Fruit fly (Drosophila melanogaster) whole organism, embryonic: ENCODE data around the gene CG15498.

ENCODE experiments used
- Aef1 ChIP-seq: fragments of 200-800 bp; sonication (Bioruptor generic); IDR thresholded peaks from 3 replicates; pipeline ENCODE4 v1.3.6; 2022; ENCODE audit warnings: missing biosample characterization, missing genetic modification characterization
- Asciz ChIP-seq: fragments of 200-800 bp; sonication (Bioruptor generic); optimal IDR thresholded peaks from 2 replicates; lab custom pipeline; 2017; ENCODE audit warnings: missing biosample characterization, mild to moderate bottlenecking, missing genetic modification characterization, missing genetic modification reagents
- Awh ChIP-seq: fragments of 200-800 bp; sonication (Bioruptor generic); IDR thresholded peaks from 2 replicates; pipeline ENCODE4, ENCODE4 v1.3.6; 2022; ENCODE audit warnings: missing biosample characterization, missing genetic modification characterization
- CG11696 ChIP-seq: fragments of 200-800 bp; sonication (Bioruptor generic); IDR thresholded peaks from 2 replicates; pipeline ENCODE4 v1.3.6; 2022; ENCODE audit warnings: missing biosample characterization, missing genetic modification characterization
- CG12219 ChIP-seq: fragments of 200-800 bp; sonication (Bioruptor generic); optimal IDR thresholded peaks from 3 replicates; lab custom pipeline; 2018; ENCODE audit warnings: missing biosample characterization, mild to moderate bottlenecking, missing genetic modification characterization
- CG12659 ChIP-seq: fragments of 200-800 bp; sonication (Bioruptor generic); optimal IDR thresholded peaks from 3 replicates; lab custom pipeline; 2017; ENCODE audit warnings: mild to moderate bottlenecking, missing biosample characterization, missing genetic modification reagents, missing genetic modification characterization
- CG13296 ChIP-seq: fragments of 200-800 bp; sonication (Bioruptor generic); optimal IDR thresholded peaks from 3 replicates; lab custom pipeline; 2018; ENCODE audit warnings: missing biosample characterization, mild to moderate bottlenecking, missing genetic modification characterization
- CG14441 ChIP-seq: fragments of 200-800 bp; sonication (Bioruptor generic); IDR thresholded peaks from 2 replicates; pipeline ENCODE4 v1.3.6; 2022; ENCODE audit warnings: missing biosample characterization, missing genetic modification characterization
- CG15073 ChIP-seq: fragments of 200-800 bp; sonication (Bioruptor generic); optimal IDR thresholded peaks from 2 replicates; lab custom pipeline; 2016; ENCODE audit warnings: missing biosample characterization, missing genetic modification characterization
- CG16815 ChIP-seq: fragments of 200-800 bp; sonication (Bioruptor generic); optimal IDR thresholded peaks from 3 replicates; lab custom pipeline; 2017; ENCODE audit warnings: missing biosample characterization, mild to moderate bottlenecking, missing genetic modification characterization
- CG17359 ChIP-seq: fragments of 200-800 bp; sonication (Bioruptor generic); optimal IDR thresholded peaks from 3 replicates; lab custom pipeline; 2018; ENCODE audit warnings: missing biosample characterization, mild to moderate bottlenecking, missing genetic modification characterization, moderate library complexity
- CG18764 ChIP-seq: fragments of 200-800 bp; sonication (Bioruptor generic); optimal IDR thresholded peaks from 3 replicates; lab custom pipeline; 2016; ENCODE audit warnings: missing biosample characterization, missing genetic modification characterization
- CG4707 ChIP-seq: fragments of 200-800 bp; sonication (Bioruptor generic); optimal IDR thresholded peaks from 2 replicates; lab custom pipeline; 2018; ENCODE audit warnings: missing biosample characterization, mild to moderate bottlenecking, missing genetic modification characterization, moderate library complexity
- CG5953 ChIP-seq: fragments of 200-800 bp; sonication (Bioruptor generic); IDR thresholded peaks from 2 replicates; pipeline ENCODE4 v1.3.6; 2022; ENCODE audit warnings: missing biosample characterization, missing genetic modification characterization
- CG7372 ChIP-seq: fragments of 200-800 bp; sonication (Bioruptor generic); IDR thresholded peaks from 2 replicates; pipeline ENCODE4 v1.3.6; 2022; ENCODE audit warnings: missing biosample characterization, missing genetic modification characterization
- CG7839 ChIP-seq: fragments of 200-800 bp; sonication (Bioruptor generic); optimal IDR thresholded peaks from 3 replicates; lab custom pipeline; 2018; ENCODE audit warnings: missing biosample characterization, mild to moderate bottlenecking, missing genetic modification characterization, moderate library complexity
- CG7987 ChIP-seq: fragments of 200-800 bp; sonication (Bioruptor generic); optimal IDR thresholded peaks from 2 replicates; lab custom pipeline; 2018; ENCODE audit warnings: missing biosample characterization, mild to moderate bottlenecking, missing genetic modification characterization, moderate library complexity
- CG9727 ChIP-seq: fragments of 200-800 bp; sonication (Bioruptor generic); optimal IDR thresholded peaks from 3 replicates; lab custom pipeline; 2017; ENCODE audit warnings: missing biosample characterization, mild to moderate bottlenecking, missing genetic modification characterization
- Dbx ChIP-seq: fragments of 200-800 bp; sonication (Bioruptor generic); IDR thresholded peaks from 3 replicates; pipeline ENCODE4 v1.3.6; 2022; ENCODE audit warnings: missing biosample characterization, missing genetic modification characterization
- Eip74EF ChIP-seq, 2 experiments: fragments of 200-800 bp in 1 of 2; fragments of >200 bp in 1 of 2; sonication (Bioruptor generic) in 1 of 2; optimal IDR thresholded peaks; 2 replicates each; lab custom pipeline; 2017 to 2019; ENCODE audit warnings: missing biosample characterization in 2 of 2, missing genetic modification characterization in 2 of 2, mild to moderate bottlenecking in 1 of 2, moderate library complexity in 1 of 2
- H2.0 ChIP-seq: fragments of 200-800 bp; sonication (Bioruptor generic); IDR thresholded peaks from 2 replicates; pipeline ENCODE4 v1.3.6; 2022; ENCODE audit warnings: missing biosample characterization, missing genetic modification characterization
- HLH4C ChIP-seq: fragments of 200-800 bp; sonication (Bioruptor generic); IDR thresholded peaks from 3 replicates; pipeline ENCODE4 v1.3.6; 2022; ENCODE audit warnings: missing biosample characterization, missing genetic modification characterization; ENCODE audit not compliant: partially characterized antibody
- HLH54F ChIP-seq: fragments of 200-800 bp; sonication (Bioruptor generic); optimal IDR thresholded peaks from 3 replicates; lab custom pipeline; 2016; ENCODE audit warnings: missing biosample characterization, missing genetic modification characterization
- Hey ChIP-seq: fragments of 200-800 bp; sonication (Bioruptor generic); optimal IDR thresholded peaks from 3 replicates; lab custom pipeline; 2018; ENCODE audit warnings: missing biosample characterization, mild to moderate bottlenecking, missing genetic modification characterization
- HmgD ChIP-seq: fragments of 200-800 bp; sonication (Bioruptor generic); optimal IDR thresholded peaks from 3 replicates; lab custom pipeline; 2016; ENCODE audit warnings: missing biosample characterization, missing genetic modification characterization
- Lim3 ChIP-seq: fragments of 200-800 bp; sonication (Bioruptor generic); IDR thresholded peaks from 2 replicates; pipeline ENCODE4 v1.3.6; 2022; ENCODE audit warnings: missing biosample characterization, missing genetic modification characterization
- Med ChIP-seq: fragments of 200-800 bp; sonication (Bioruptor generic); peaks from one replicate; lab custom pipeline; 2016; ENCODE audit warnings: missing biosample characterization, missing genetic modification characterization, mild to moderate bottlenecking, inconsistent platforms, moderate library complexity
- Nf-YC ChIP-seq: fragments of 200-800 bp; optimal IDR thresholded peaks from 3 replicates; lab custom pipeline; 2019; ENCODE audit warnings: missing biosample characterization, mild to moderate bottlenecking, missing genetic modification characterization, moderate library complexity
- Opbp ChIP-seq: fragments of 200-800 bp; sonication (Bioruptor generic); IDR thresholded peaks from 3 replicates; pipeline ENCODE4 v1.3.6; 2022; ENCODE audit warnings: missing biosample characterization, missing genetic modification characterization; ENCODE audit not compliant: partially characterized antibody
- Scr ChIP-seq: fragments of 200-800 bp; sonication (Bioruptor generic); IDR thresholded peaks from 2 replicates; pipeline ENCODE4 v1.3.6; 2022; ENCODE audit warnings: missing biosample characterization, missing genetic modification characterization; ENCODE audit not compliant: partially characterized antibody
- aop ChIP-seq: fragments of 200-800 bp; sonication (Bioruptor generic); IDR thresholded peaks from 2 replicates; pipeline ENCODE4 v1.3.6; 2022; ENCODE audit warnings: missing biosample characterization, missing genetic modification characterization
- bsh ChIP-seq, 2 experiments: fragments of 200-800 bp; sonication (Bioruptor generic); optimal IDR thresholded peaks; 2 replicates each; lab custom pipeline; 2017 to 2018; ENCODE audit warnings: mild to moderate bottlenecking in 2 of 2, missing biosample characterization in 2 of 2, missing genetic modification characterization in 2 of 2, moderate library complexity in 1 of 2
- croc ChIP-seq: fragments of 200-800 bp; sonication (Bioruptor generic); conservative IDR thresholded peaks from 3 replicates; pipeline ENCODE4 v1.3.6; 2022; ENCODE audit warnings: missing biosample characterization, missing genetic modification characterization
- crol ChIP-seq: fragments of 200-800 bp; sonication (Bioruptor generic); IDR thresholded peaks from 2 replicates; pipeline ENCODE4 v1.3.6; 2022; ENCODE audit warnings: missing biosample characterization, missing genetic modification characterization
- kay ChIP-seq: fragments of 200-800 bp; sonication (Bioruptor generic); optimal IDR thresholded peaks from 2 replicates; lab custom pipeline; 2016; ENCODE audit warnings: missing biosample characterization, missing genetic modification characterization
- lab ChIP-seq: fragments of 200-800 bp; sonication (Bioruptor generic); optimal IDR thresholded peaks from 3 replicates; lab custom pipeline; 2017; ENCODE audit warnings: missing biosample characterization, missing genetic modification characterization, mild to moderate bottlenecking, moderate library complexity, missing genetic modification reagents
- mld ChIP-seq: fragments of 200-800 bp; sonication (Bioruptor generic); IDR thresholded peaks from 3 replicates; pipeline ENCODE4 v1.3.6; 2022; ENCODE audit warnings: missing biosample characterization, missing genetic modification characterization; ENCODE audit not compliant: partially characterized antibody
- nerfin-1 ChIP-seq: fragments of 200-800 bp; sonication (Bioruptor generic); optimal IDR thresholded peaks from 3 replicates; lab custom pipeline; 2019; ENCODE audit warnings: missing biosample characterization, mild to moderate bottlenecking, missing genetic modification characterization, moderate library complexity
- phol ChIP-seq: fragments of 200-800 bp; sonication (Bioruptor generic); optimal IDR thresholded peaks from 3 replicates; lab custom pipeline; 2018; ENCODE audit warnings: missing biosample characterization, mild to moderate bottlenecking, missing genetic modification characterization, moderate library complexity
- sd ChIP-seq: fragments of 200-800 bp; sonication (Bioruptor generic); optimal IDR thresholded peaks from 3 replicates; lab custom pipeline; 2018; ENCODE audit warnings: missing biosample characterization, mild to moderate bottlenecking, missing genetic modification characterization, moderate library complexity
- seq ChIP-seq: fragments of 200-800 bp; sonication (Bioruptor generic); IDR thresholded peaks from 2 replicates; pipeline ENCODE4 v1.3.6; 2022; ENCODE audit warnings: missing biosample characterization, missing genetic modification characterization
- so ChIP-seq: fragments of 200-800 bp; sonication (Bioruptor generic); IDR thresholded peaks from 3 replicates; pipeline ENCODE4 v1.3.6; 2022; ENCODE audit warnings: missing biosample characterization, missing genetic modification characterization
- sob ChIP-seq: fragments of 200-800 bp; sonication (Bioruptor generic); IDR thresholded peaks from 2 replicates; pipeline ENCODE4 v1.3.6; 2022; ENCODE audit warnings: missing biosample characterization, missing genetic modification characterization
- sr ChIP-seq: fragments of 200-800 bp; sonication (Bioruptor generic); IDR thresholded peaks from 3 replicates; pipeline ENCODE4 v1.3.6; 2022; ENCODE audit warnings: missing biosample characterization, missing genetic modification characterization
- ssp ChIP-seq: fragments of 200-800 bp; sonication (Bioruptor generic); IDR thresholded peaks from 2 replicates; pipeline ENCODE4 v1.3.6; 2022; ENCODE audit warnings: missing biosample characterization, missing genetic modification characterization
- stc ChIP-seq: fragments of 200-800 bp; sonication (Bioruptor generic); IDR thresholded peaks from 2 replicates; pipeline ENCODE4 v1.3.6; 2022; ENCODE audit warnings: missing biosample characterization, missing genetic modification characterization
- trh ChIP-seq: fragments of 200-800 bp; sonication (Bioruptor generic); optimal IDR thresholded peaks from 2 replicates; lab custom pipeline; 2016; ENCODE audit warnings: missing biosample characterization, missing genetic modification characterization
- tup ChIP-seq: fragments of 200-800 bp; sonication (Bioruptor generic); optimal IDR thresholded peaks from 2 replicates; lab custom pipeline; 2016; ENCODE audit warnings: missing biosample characterization, mild to moderate bottlenecking, missing genetic modification characterization, moderate library complexity
- wek ChIP-seq: fragments of 200-800 bp; sonication (Bioruptor generic); optimal IDR thresholded peaks from 3 replicates; lab custom pipeline; 2018; ENCODE audit warnings: missing biosample characterization, mild to moderate bottlenecking, missing genetic modification characterization, moderate library complexity

The CG15498 gene

dm6 chr3R:21590203-21590659, 21.3 kb upstream of the CG15498 start (continued):
- TF ChIP-seq wek (GFP tag; lab: Kevin White, UChicago) (no peak), Asciz (no peak), seq (GFP tag; lab: Robert Waterston, UW) (no peak), bsh (GFP tag; optimal IDR thresholded peaks at IDR 0.05; lab: Kevin White, UChicago) (peak in 1 of 2 experiments; percentile 11), Dbx (GFP tag; lab: Robert Waterston, UW) (no peak), Med (no peak), tup (GFP tag; lab: Kevin White, UChicago) (no peak), Eip74EF (GFP tag; optimal IDR thresholded peaks at IDR 0.05; lab: Kevin White, UChicago) (no peak), Nf-YC (tag; lab: Kevin White, UChicago) (no peak), croc (GFP tag; lab: Robert Waterston, UW) (no peak), sd (tag; lab: Kevin White, UChicago) (peak; percentile 96), HmgD (no peak), nerfin-1 (tag; lab: Kevin White, UChicago) (no peak), HLH54F (GFP tag; lab: Kevin White, UChicago) (no peak), crol (GFP tag; lab: Robert Waterston, UW) (no peak), CG5953 (GFP tag; lab: Robert Waterston, UW) (no peak), ssp (no peak), aop (GFP tag; lab: Robert Waterston, UW) (no peak), Opbp (GFP tag; lab: Robert Waterston, UW) (0 out of 3 replicates have a peak, but pooled peaks have one; percentile 1), CG11696 (no peak), CG16815 (GFP tag; lab: Kevin White, UChicago) (no peak), Hey (no peak)

DNA sequence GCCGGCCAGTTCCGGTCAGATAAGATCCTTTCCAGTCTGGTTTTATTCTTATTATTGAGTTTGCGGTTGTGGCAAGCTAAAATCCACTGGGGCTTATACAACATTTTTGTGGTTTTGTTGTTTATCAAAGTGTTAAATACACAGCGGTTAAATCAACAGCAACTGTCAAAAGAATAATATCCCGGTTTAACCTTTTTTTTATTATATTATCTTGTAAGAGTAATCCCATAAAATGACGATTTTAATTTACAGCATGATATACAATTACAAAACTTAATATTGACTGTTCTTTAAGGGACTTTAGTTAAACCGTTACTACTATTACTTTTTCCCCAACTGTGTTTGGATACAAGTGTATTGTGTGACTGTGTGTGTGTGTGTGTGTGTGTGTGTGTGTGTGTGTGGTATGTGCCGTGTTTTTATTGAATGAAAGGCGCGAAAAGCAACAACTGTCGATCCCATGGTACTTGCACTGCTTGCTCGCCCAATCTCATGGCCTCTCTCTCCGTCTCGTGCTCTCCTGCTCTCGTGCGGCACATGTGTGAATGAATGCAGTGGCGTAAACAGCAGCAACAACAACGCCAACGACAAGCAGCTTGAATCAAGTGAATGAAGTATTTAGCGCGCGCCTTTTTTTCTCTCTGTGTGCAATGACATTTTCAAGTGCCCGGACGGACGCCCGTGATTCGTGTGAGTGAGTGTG, 20.7 kb upstream of the CG15498 start:
- TF ChIP-seq CG15073 (no peak), HLH4C (GFP tag; lab: Robert Waterston, UW) (0 out of 3 replicates have a peak, but pooled peaks have one; percentile 21), lab (GFP tag; lab: Kevin White, UChicago) (peak; percentile 23), mld (no peak), CG14441 (GFP tag; lab: Robert Waterston, UW) (no peak), H2.0 (0 out of 2 replicates have a peak, but pooled peaks have one; percentile 16), kay (GFP tag; lab: Kevin White, UChicago) (peak; percentile 7), phol (tag; lab: Kevin White, UChicago) (peak; percentile 2), CG7987 (GFP tag; lab: Kevin White, UChicago) (no peak), Aef1 (GFP tag; lab: Robert Waterston, UW) (peak; percentile 40; the same call in 1 of the 3 replicates), sob (GFP tag; lab: Robert Waterston, UW) (no peak), trh (peak; percentile 51), Scr (GFP tag; lab: Robert Waterston, UW) (no peak), CG4707 (GFP tag; lab: Kevin White, UChicago) (peak; percentile 93), CG18764 (no peak), CG13296 (GFP tag; lab: Kevin White, UChicago) (peak; percentile 17), CG9727 (peak; percentile 18), sr (GFP tag; lab: Robert Waterston, UW) (no peak; the same call in 2 of the 3 replicates), Lim3 (GFP tag; lab: Robert Waterston, UW) (peak; percentile 8; the same call in 1 of the 2 replicates), CG12659 (peak; percentile 1), CG12219 (GFP tag; lab: Kevin White, UChicago) (no peak), stc (GFP tag; lab: Robert Waterston, UW) (peak; percentile 29; the same call in 1 of the 2 replicates), Awh (GFP tag; lab: Robert Waterston, UW) (0 out of 2 replicates have a peak, but pooled peaks have one; percentile 24), CG17359 (tag; lab: Kevin White, UChicago) (peak; percentile 32), CG7372 (GFP tag; lab: Robert Waterston, UW) (no peak), so (GFP tag; lab: Robert Waterston, UW) (no peak), CG7839 (tag; lab: Kevin White, UChicago) (peak; percentile 17)
